Worm (Caenorhabditis elegans): ENCODE measurements around the gene grd-4.

DNA sequence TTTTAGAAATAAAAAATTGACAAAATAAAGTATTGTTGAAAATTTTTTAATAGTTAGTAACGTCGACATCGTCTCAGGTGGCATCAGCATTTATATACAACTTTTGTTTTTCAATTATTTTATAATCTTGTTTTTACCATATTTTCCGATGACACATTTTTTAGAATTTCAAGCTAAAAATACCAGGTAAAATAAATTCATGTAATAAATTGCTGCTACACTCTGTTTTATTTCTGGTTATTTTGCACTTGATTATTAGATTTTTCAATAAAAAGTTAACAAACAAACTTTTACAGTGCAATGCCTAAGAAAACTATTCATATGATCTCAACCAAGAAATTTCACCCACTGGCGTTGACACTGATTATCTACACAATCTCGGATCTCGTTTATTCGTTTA, 20.6 kb downstream of the grd-4 start, which contains the start of gene C03G5.14:
- TF ChIP-seq Y95B8A.8 (GFP tag; IDR thresholded peaks at IDR 0.05): no peak
- no peak for TF ChIP-seq snpc-4 (GFP tag; optimal IDR thresholded peaks at IDR 0.05)
- no peak for TF ChIP-seq snpc-4 (tag; optimal IDR thresholded peaks at IDR 0.05)
- TF ChIP-seq dpl-1 (GFP tag; optimal IDR thresholded peaks at IDR 0.05): no peak
- no peak for TF ChIP-seq Y67H2A.10 (GFP tag; conservative IDR thresholded peaks at IDR 0.05)
- no peak for TF ChIP-seq B0261.1 (tag; optimal IDR thresholded peaks at IDR 0.05)
- TF ChIP-seq snpc-1.3 (tag; optimal IDR thresholded peaks at IDR 0.05; ENCODE audit: insufficient read depth): no peak
- TF ChIP-seq F37B4.10 (GFP tag; IDR thresholded peaks at IDR 0.05): no peak

Data from whole organism, young adult.